Worm (Caenorhabditis elegans): ENCODE results near the gene zip-5.

The zip-5 gene

DNA sequence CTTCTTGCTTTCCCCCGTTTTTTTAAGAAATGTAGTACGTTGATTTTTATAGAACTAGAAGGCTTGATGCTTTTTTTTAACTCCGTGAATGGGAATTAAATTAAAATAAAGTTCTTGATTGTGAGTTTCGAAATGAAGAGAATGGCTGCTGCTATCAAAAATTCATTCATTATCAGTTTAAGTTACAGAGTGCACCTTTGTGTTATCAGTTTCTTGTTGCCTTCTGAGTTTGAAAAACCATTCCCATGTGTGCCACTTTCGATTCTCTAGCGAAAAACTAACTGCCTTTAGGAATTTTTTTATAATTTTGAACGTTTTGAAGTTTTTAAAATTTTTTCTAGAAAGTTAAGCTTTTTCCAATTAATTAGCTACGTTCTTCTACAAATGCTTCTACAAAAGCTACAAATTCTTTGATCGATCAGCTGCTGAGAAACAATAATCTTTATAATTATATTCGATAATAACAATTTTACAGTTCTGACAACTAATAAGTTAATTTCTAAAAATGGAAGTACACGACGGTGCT lies 40.4 kb downstream of the zip-5 start, which contains the start of gene C26E1.2:
Gene C26E1.2, plus strand, starts transcription at position 476 of the 526 bp plus-strand sequence.
- TF ChIP-seq W03F9.2 (tag; optimal IDR thresholded peaks at IDR 0.05) (no peak), dao-5 (tag; optimal IDR thresholded peaks at IDR 0.05) (no peak), him-1 (tag; optimal IDR thresholded peaks at IDR 0.05) (no peak)

DNA sequence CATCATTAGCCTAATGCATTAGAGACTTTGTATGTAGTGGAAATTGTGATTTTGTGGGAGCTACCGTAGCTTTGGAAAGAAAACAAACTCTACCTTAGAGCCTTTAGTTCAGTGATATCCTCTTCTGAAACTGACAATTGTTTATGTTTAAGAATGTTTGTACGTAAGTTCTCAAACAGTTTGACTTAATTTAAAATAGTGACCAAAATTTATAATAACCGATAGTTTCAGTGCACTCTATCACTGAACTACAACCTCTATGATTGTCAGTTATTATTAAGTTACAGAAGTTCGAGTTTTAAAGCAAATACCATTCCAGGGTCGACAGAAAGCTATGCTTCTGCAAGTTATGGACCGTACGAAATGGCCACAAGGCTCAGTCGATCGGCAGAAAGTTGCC lies 44.3 kb downstream of the zip-5 start, which contains the start of gene C50B6.1:
Gene C50B6.1, plus strand, starts transcription at position 301 of the 400 bp plus-strand sequence.
- TF ChIP-seq him-1 (tag; optimal IDR thresholded peaks at IDR 0.05) = no peak
- no peak for TF ChIP-seq W03F9.2 (tag; optimal IDR thresholded peaks at IDR 0.05)
- no peak for TF ChIP-seq dao-5 (tag; optimal IDR thresholded peaks at IDR 0.05)

- TF ChIP-seq him-1 (tag; optimal IDR thresholded peaks at IDR 0.05) (no peak), W03F9.2 (tag; optimal IDR thresholded peaks at IDR 0.05) (no peak), dao-5 (tag; optimal IDR thresholded peaks at IDR 0.05) (no peak)
Observed at ce11 chrV:13309806-13310205, 45.5 kb downstream of the zip-5 start.

DNA sequence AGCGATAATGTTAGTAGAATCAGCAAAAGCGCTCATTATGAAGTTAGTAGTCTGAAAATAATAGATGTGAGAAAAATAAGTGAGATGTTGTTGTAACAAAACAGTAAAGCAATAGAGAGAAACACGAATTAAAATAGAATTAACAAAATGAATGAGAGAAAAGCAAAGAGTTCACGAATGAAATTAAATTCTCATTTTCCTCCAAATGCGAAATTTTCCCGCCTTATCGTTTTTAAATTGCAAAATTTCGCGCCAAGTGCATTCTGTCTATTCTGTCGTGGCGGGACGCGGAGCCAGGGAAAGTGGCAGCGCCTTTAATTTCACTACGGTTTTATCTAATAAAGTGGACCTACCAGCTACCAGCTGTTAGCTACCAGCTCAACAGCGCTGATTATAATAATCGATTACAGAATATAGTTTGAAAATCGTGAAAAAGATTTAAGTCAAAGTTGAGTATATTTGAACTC lies 47.9 kb downstream of the zip-5 start, which contains the start of gene nasp-2:
Gene nasp-2, minus strand, starts transcription at position 51 of the 467 bp plus-strand sequence.
- TF ChIP-seq dao-5 (tag; optimal IDR thresholded peaks at IDR 0.05) (no peak), W03F9.2 (tag; optimal IDR thresholded peaks at IDR 0.05) (peak; percentile 52)

- TF ChIP-seq W03F9.2 (tag; optimal IDR thresholded peaks at IDR 0.05) (peak; percentile 78), him-1 (tag; optimal IDR thresholded peaks at IDR 0.05) (no peak)
Observed at ce11 chrV:13313045-13313623, 48.8 kb downstream of the zip-5 start, which contains the start of gene C50B6.3. Gene C50B6.3 (plus strand): TSS chrV:13313573.

DNA sequence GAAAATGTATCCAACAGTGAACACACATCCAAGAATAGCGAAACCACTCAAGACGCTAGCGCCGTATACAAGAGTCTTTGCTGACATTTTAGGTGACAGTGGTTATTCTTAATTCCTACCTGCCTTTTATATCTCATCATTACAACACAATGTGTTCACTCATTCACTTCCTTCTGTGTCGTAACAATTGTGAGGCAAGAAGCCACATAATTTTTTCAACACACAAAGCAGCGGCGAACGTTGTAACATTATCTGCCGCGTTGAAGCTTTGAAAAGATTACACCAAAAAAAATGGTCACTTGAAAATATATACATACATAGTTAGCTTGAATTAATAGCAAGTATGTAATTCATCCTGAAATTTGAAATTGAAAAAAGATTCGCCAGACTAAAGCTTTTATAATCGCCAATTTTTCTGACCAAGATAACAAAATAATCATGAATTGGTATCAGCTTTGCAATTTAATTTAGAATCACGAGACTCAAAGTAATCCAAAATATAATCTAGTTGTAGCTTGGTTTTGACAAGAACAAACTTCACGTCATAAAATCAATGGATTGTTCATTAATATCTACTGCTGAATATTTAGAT lies 53.7 kb downstream of the zip-5 start, which contains the start of the genes col-161 and srh-18:
Gene col-161, minus strand, starts transcription at position 101 of the 592 bp plus-strand sequence.
Gene srh-18, plus strand, starts transcription at position 542 of the 592 bp plus-strand sequence.
- TF ChIP-seq dao-5 (tag; optimal IDR thresholded peaks at IDR 0.05) (no peak), him-1 (tag; optimal IDR thresholded peaks at IDR 0.05) (no peak), W03F9.2 (tag; optimal IDR thresholded peaks at IDR 0.05) (no peak)
